Worm (Caenorhabditis elegans) whole organism, mixed stage, embryonic: Measurements from ENCODE around the gene W03F8.6.

Experiments
- bed-3 ChIP-seq: fragments of 200-800 bp; sonication (Bioruptor generic); optimal IDR thresholded peaks from 3 replicates; lab custom pipeline; 2018; ENCODE audit warnings: mild to moderate bottlenecking, missing genetic modification characterization, moderate library complexity, missing compliant biosample characterization
- lin-13 ChIP-seq: fragments of 150-350 bp; optimal IDR thresholded peaks from 2 replicates; lab custom pipeline; 2014; ENCODE audit warnings: missing biosample characterization, missing genetic modification characterization
- mep-1 ChIP-seq: fragments of 150-350 bp; optimal IDR thresholded peaks from 2 replicates; lab custom pipeline; 2017; ENCODE audit warnings: missing biosample characterization, missing genetic modification reagents, missing genetic modification characterization, inconsistent platforms
- nhr-12 ChIP-seq: fragments of 150-350 bp; optimal IDR thresholded peaks from 2 replicates; lab custom pipeline; 2014; ENCODE audit warnings: missing biosample characterization, missing genetic modification characterization
- pha-4 ChIP-seq: fragments of 150-350 bp; optimal IDR thresholded peaks from 2 replicates; lab custom pipeline; 2018; ENCODE audit warnings: missing biosample characterization, missing genetic modification reagents, missing genetic modification characterization
- sem-2 ChIP-seq: fragments of 200-800 bp; sonication (Bioruptor generic); optimal IDR thresholded peaks from 2 replicates; lab custom pipeline; 2018; ENCODE audit warnings: mild to moderate bottlenecking, missing genetic modification characterization, missing compliant biosample characterization
- snpc-4 ChIP-seq: fragments of 150-350 bp; optimal IDR thresholded peaks from 2 replicates; lab custom pipeline; 2014; ENCODE audit warnings: missing biosample characterization, missing genetic modification characterization

ce11 chrIV:5152391-5152790 is 34.0 kb downstream of the W03F8.6 start, which contains the start of gene soc-2:
- TF ChIP-seq pha-4 (tag; lab: Kevin White, UChicago) (no peak), mep-1 (tag; lab: Kevin White, UChicago) (no peak), bed-3 (GFP tag; lab: Kevin White, UChicago) (no peak), snpc-4 (tag; lab: Kevin White, UChicago) (no peak), nhr-12 (tag; lab: Kevin White, UChicago) (no peak), sem-2 (GFP tag; lab: Kevin White, UChicago) (no peak), lin-13 (no peak)
